Worm (Caenorhabditis elegans) whole organism, late embryonic: ENCODE results near the gene moma-1.
A peak's percentile ranks its signal among the peaks of the same experiment; 100 is the strongest.

Experiments
- F13H6.1 ChIP-seq: sonication (generic microtip); optimal IDR thresholded peaks from 2 replicates; lab custom pipeline; 2016; ENCODE audit warnings: missing genetic modification characterization, missing compliant biosample characterization
- T23F11.4 ChIP-seq: fragments of 200-800 bp; sonication (Bioruptor generic); optimal IDR thresholded peaks from 2 replicates; lab custom pipeline; 2018; ENCODE audit warnings: mild to moderate bottlenecking, missing genetic modification characterization, missing compliant biosample characterization
- Y22D7AL.16 ChIP-seq: sonication (generic microtip); optimal IDR thresholded peaks from 2 replicates; lab custom pipeline; 2016; ENCODE audit warnings: missing genetic modification characterization, missing compliant biosample characterization
- ceh-14 ChIP-seq: sonication (generic microtip); optimal IDR thresholded peaks from 2 replicates; lab custom pipeline; 2016; ENCODE audit warnings: missing genotype, missing genetic modification characterization, missing compliant biosample characterization
- ceh-24 ChIP-seq: sonication (generic microtip); optimal IDR thresholded peaks from 2 replicates; lab custom pipeline; 2016; ENCODE audit warnings: mild to moderate bottlenecking, missing genetic modification characterization, missing compliant biosample characterization
- ceh-30 ChIP-seq: fragments of 150-350 bp; optimal IDR thresholded peaks from 2 replicates; lab custom pipeline; 2014; ENCODE audit warnings: missing biosample characterization, missing genetic modification characterization
- ceh-31 ChIP-seq: sonication (generic microtip); optimal IDR thresholded peaks from 2 replicates; lab custom pipeline; 2016; ENCODE audit warnings: missing genetic modification characterization, missing compliant biosample characterization
- ceh-45 ChIP-seq: fragments of 200-800 bp; sonication (Bioruptor generic); IDR thresholded peaks from 2 replicates; pipeline ENCODE4 v1.3.6; 2022; ENCODE audit warnings: missing genetic modification reagents, missing genetic modification characterization, missing compliant biosample characterization
- ceh-9 ChIP-seq: sonication (generic microtip); optimal IDR thresholded peaks from 2 replicates; lab custom pipeline; 2016; ENCODE audit warnings: mild to moderate bottlenecking, missing genetic modification characterization, inconsistent platforms, missing compliant biosample characterization
- che-1 ChIP-seq: sonication (generic microtip); optimal IDR thresholded peaks from 2 replicates; lab custom pipeline; 2016; ENCODE audit warnings: mild to moderate bottlenecking, missing genetic modification characterization, missing compliant biosample characterization
- dmd-4 ChIP-seq: sonication (generic microtip); optimal IDR thresholded peaks from 2 replicates; lab custom pipeline; 2016; ENCODE audit warnings: borderline replicate concordance, missing genetic modification characterization, missing compliant biosample characterization
- elt-2 ChIP-seq: sonication (generic microtip); optimal IDR thresholded peaks from 2 replicates; lab custom pipeline; 2016; ENCODE audit warnings: missing genetic modification reagents, missing genetic modification characterization, missing compliant biosample characterization
- elt-4 ChIP-seq: sonication (generic microtip); optimal IDR thresholded peaks from 2 replicates; lab custom pipeline; 2016; ENCODE audit warnings: missing genetic modification characterization, missing compliant biosample characterization
- ets-4 ChIP-seq: sonication (generic microtip); optimal IDR thresholded peaks from 2 replicates; lab custom pipeline; 2016; ENCODE audit warnings: missing genetic modification characterization, missing compliant biosample characterization
- fax-1 ChIP-seq: sonication (generic microtip); optimal IDR thresholded peaks from 2 replicates; lab custom pipeline; 2016; ENCODE audit warnings: missing genotype, missing genetic modification characterization, missing compliant biosample characterization
- gmeb-2 ChIP-seq: sonication (generic microtip); optimal IDR thresholded peaks from 2 replicates; lab custom pipeline; 2016; ENCODE audit warnings: missing genetic modification characterization, inconsistent platforms, missing compliant biosample characterization
- hlh-13 ChIP-seq: fragments of 200-800 bp; sonication (Bioruptor generic); optimal IDR thresholded peaks from 2 replicates; lab custom pipeline; 2018; ENCODE audit warnings: mild to moderate bottlenecking, missing genetic modification characterization, missing compliant biosample characterization
- hlh-15 ChIP-seq: sonication (generic microtip); optimal IDR thresholded peaks from 2 replicates; lab custom pipeline; 2016; ENCODE audit warnings: missing genetic modification characterization, missing compliant biosample characterization
- hlh-30 ChIP-seq: sonication (generic microtip); optimal IDR thresholded peaks from 2 replicates; lab custom pipeline; 2017; ENCODE audit warnings: antibody characterized with exemption, missing genetic modification characterization, missing compliant biosample characterization; ENCODE audit not compliant: insufficient read depth
- hlh-8 ChIP-seq: sonication (generic microtip); optimal IDR thresholded peaks from 2 replicates; lab custom pipeline; 2016; ENCODE audit warnings: missing genotype, missing genetic modification characterization, missing compliant biosample characterization
- lim-6 ChIP-seq: sonication (generic microtip); optimal IDR thresholded peaks from 2 replicates; lab custom pipeline; 2016; ENCODE audit warnings: missing genetic modification characterization, missing compliant biosample characterization
- madf-2 ChIP-seq: sonication (generic microtip); optimal IDR thresholded peaks from 2 replicates; lab custom pipeline; 2017; ENCODE audit warnings: missing genetic modification characterization, missing compliant biosample characterization
- nhr-11 ChIP-seq: fragments of 150-350 bp; optimal IDR thresholded peaks from 2 replicates; lab custom pipeline; 2014; ENCODE audit warnings: missing biosample characterization, missing genetic modification characterization
- npax-4 ChIP-seq: sonication (generic microtip); optimal IDR thresholded peaks from 2 replicates; lab custom pipeline; 2016; ENCODE audit warnings: missing genetic modification characterization, missing compliant biosample characterization
- odd-2 ChIP-seq: sonication (generic microtip); optimal IDR thresholded peaks from 2 replicates; lab custom pipeline; 2017; ENCODE audit warnings: antibody characterized with exemption, mild to moderate bottlenecking, missing genetic modification characterization, missing compliant biosample characterization
- pag-3 ChIP-seq: sonication (generic microtip); optimal IDR thresholded peaks from 2 replicates; lab custom pipeline; 2016; ENCODE audit warnings: missing compliant biosample characterization, missing genetic modification characterization, borderline replicate concordance
- pha-4 ChIP-seq: fragments of 150-350 bp; optimal IDR thresholded peaks from 2 replicates; lab custom pipeline; 2018; ENCODE audit warnings: missing biosample characterization, missing genetic modification reagents, missing genetic modification characterization
- pqm-1 ChIP-seq: sonication (generic microtip); optimal IDR thresholded peaks from 2 replicates; lab custom pipeline; 2016; ENCODE audit warnings: missing genetic modification characterization, missing compliant biosample characterization
- rnt-1 ChIP-seq: sonication (generic microtip); optimal IDR thresholded peaks from 2 replicates; lab custom pipeline; 2016; ENCODE audit warnings: missing genetic modification characterization, missing compliant biosample characterization
- sdc-2 ChIP-seq: sonication (generic microtip); optimal IDR thresholded peaks from 2 replicates; lab custom pipeline; 2016; ENCODE audit warnings: missing genotype, missing genetic modification characterization, missing compliant biosample characterization
- syd-9 ChIP-seq: sonication (generic microtip); optimal IDR thresholded peaks from 2 replicates; lab custom pipeline; 2016; ENCODE audit warnings: mild to moderate bottlenecking, missing genetic modification characterization, moderate library complexity, missing compliant biosample characterization
- tbx-2 ChIP-seq: sonication (generic microtip); optimal IDR thresholded peaks from 2 replicates; lab custom pipeline; 2016; ENCODE audit warnings: missing genetic modification characterization, missing compliant biosample characterization
- tbx-7 ChIP-seq: sonication (generic microtip); optimal IDR thresholded peaks from 2 replicates; lab custom pipeline; 2016; ENCODE audit warnings: missing genotype, missing genetic modification characterization, missing compliant biosample characterization
- ttx-3 ChIP-seq: sonication (generic microtip); optimal IDR thresholded peaks from 2 replicates; lab custom pipeline; 2016; ENCODE audit warnings: missing genetic modification reagents, missing genetic modification characterization, missing compliant biosample characterization
- unc-3 ChIP-seq, 2 experiments: fragments of 200-800 bp in 1 of 2; sonication (Bioruptor generic) in 1 of 2; sonication (generic microtip) in 1 of 2; conservative IDR thresholded peaks in 1 of 2; optimal IDR thresholded peaks in 1 of 2; 2 replicates each; pipeline versions ENCODE4 v1.3.6 to Lab custom; 2016 to 2022; ENCODE audit warnings: missing compliant biosample characterization in 2 of 2, missing genetic modification characterization in 2 of 2, missing genetic modification reagents in 1 of 2
- unc-42 ChIP-seq: sonication (generic microtip); optimal IDR thresholded peaks from 2 replicates; lab custom pipeline; 2016; ENCODE audit warnings: missing genotype, missing genetic modification characterization, missing compliant biosample characterization
- unc-86 ChIP-seq: sonication (generic microtip); optimal IDR thresholded peaks from 2 replicates; lab custom pipeline; 2016; ENCODE audit warnings: missing genetic modification characterization, missing compliant biosample characterization
- zip-5 ChIP-seq: sonication (generic microtip); optimal IDR thresholded peaks from 2 replicates; lab custom pipeline; 2016; ENCODE audit warnings: missing genetic modification characterization, missing compliant biosample characterization
- ztf-16 ChIP-seq: sonication (generic microtip); optimal IDR thresholded peaks from 2 replicates; lab custom pipeline; 2017; ENCODE audit warnings: missing genetic modification characterization, missing compliant biosample characterization

The moma-1 gene

DNA sequence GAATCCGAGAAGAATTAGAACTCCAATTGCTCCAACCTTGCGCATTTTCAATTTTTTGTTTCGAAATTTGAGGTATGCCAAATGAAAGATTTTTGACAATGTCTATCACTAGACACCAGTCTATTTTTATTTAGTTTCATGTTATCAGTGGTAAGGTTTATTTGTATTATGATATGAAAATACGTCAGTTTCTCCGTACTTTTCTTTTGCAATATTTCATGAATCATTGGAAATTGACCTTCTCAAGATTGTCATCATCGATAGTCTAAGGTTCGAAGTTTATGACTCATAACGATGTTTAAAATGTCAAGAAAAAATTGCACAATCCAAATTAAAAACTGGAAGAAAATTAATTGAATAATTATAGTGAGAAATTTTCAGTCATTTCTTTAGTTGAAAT is 21.2 kb upstream of the moma-1 start, which contains the start of gene clc-19:
clc-19 (minus strand) TSS at position 135 of the 400 bp plus-strand sequence.
- TF ChIP-seq zip-5 (tag; lab: Kevin White, UChicago) (no peak), ztf-16 (tag; lab: Kevin White, UChicago) (no peak), tbx-7 (tag; lab: Kevin White, UChicago) (no peak), madf-2 (no peak), elt-4 (tag; lab: Kevin White, UChicago) (no peak), F13H6.1 (tag; lab: Kevin White, UChicago) (no peak), elt-2 (tag; lab: Kevin White, UChicago) (no peak), rnt-1 (no peak), unc-3 (GFP tag; conservative IDR thresholded peaks at IDR 0.05; lab: Robert Waterston, UW) (no peak), unc-3 (tag; optimal IDR thresholded peaks at IDR 0.05; lab: Kevin White, UChicago) (no peak), lim-6 (tag; lab: Kevin White, UChicago) (no peak), hlh-15 (tag; lab: Kevin White, UChicago) (no peak), gmeb-2 (tag; lab: Kevin White, UChicago) (no peak)

DNA sequence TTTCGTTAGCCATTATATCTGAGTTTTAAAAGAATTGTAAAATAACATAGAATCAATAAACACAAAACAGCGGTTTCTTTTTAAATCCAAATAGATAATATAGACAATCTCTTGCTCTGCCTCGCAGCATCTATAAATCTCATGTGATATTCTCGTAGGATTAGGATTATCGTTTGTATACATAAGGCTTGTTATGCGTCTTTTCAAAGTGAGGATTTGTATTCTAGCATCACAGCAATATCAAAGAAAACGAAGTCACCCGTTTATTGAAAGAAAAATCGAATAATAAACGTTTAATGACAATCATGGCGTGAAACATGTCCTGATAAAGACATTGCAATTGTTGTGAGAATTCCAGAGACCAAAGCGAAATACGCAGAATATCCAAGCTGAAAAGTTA is 20.2 kb upstream of the moma-1 start, which contains the start of the genes T24C4.3 and clc-20:
T24C4.3 (minus strand) TSS at position 101 of the 400 bp plus-strand sequence.
clc-20 (plus strand) TSS at position 211 of the 400 bp plus-strand sequence.
- TF ChIP-seq pha-4: no peak
- TF ChIP-seq syd-9 (tag; lab: Kevin White, UChicago): no peak
- TF ChIP-seq hlh-8 (tag; lab: Kevin White, UChicago): no peak
- no peak for TF ChIP-seq npax-4 (tag; lab: Kevin White, UChicago)
- no peak for TF ChIP-seq pag-3 (tag; lab: Kevin White, UChicago)
- TF ChIP-seq hlh-13 (GFP tag; lab: Kevin White, UChicago): no peak
- TF ChIP-seq fax-1 (tag; lab: Kevin White, UChicago): no peak
- TF ChIP-seq ets-4: no peak
- no peak for TF ChIP-seq lim-6 (tag; lab: Kevin White, UChicago)
- no peak for TF ChIP-seq ceh-45
- TF ChIP-seq Y22D7AL.16: no peak
- TF ChIP-seq ceh-30: no peak
- no peak for TF ChIP-seq ttx-3 (tag; lab: Kevin White, UChicago)
- TF ChIP-seq ceh-14 (tag; lab: Kevin White, UChicago): no peak
- TF ChIP-seq ceh-31 (tag; lab: Kevin White, UChicago): no peak
- no peak for TF ChIP-seq che-1 (tag; lab: Kevin White, UChicago)
- TF ChIP-seq unc-42 (tag; lab: Kevin White, UChicago): no peak

DNA sequence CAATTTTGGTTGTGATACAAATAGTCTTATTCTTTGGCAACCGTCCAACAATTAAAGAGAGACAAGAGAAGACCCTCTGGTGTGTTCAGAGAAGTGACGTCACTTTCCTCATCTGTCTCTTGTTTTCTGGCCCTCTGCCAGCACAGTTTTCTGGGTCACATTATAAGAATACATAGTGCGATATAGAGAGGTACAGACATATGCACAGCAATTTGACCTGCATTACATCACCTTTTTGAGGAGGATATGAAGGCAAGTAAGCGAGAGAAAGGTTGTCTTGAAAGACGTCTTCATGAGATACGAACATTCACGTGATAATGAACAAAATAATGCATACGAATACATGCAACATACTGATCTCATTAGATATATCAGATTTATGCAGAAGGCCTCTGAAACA is 18.4 kb upstream of the moma-1 start:
- TF ChIP-seq nhr-11 (tag; lab: Kevin White, UChicago) (no peak), unc-42 (tag; lab: Kevin White, UChicago) (no peak), sdc-2 (no peak), T23F11.4 (GFP tag; lab: Kevin White, UChicago) (no peak), pqm-1 (tag; lab: Kevin White, UChicago) (no peak), dmd-4 (tag; lab: Kevin White, UChicago) (no peak), ceh-24 (tag; lab: Kevin White, UChicago) (no peak), tbx-2 (tag; lab: Kevin White, UChicago) (peak; percentile 9), ttx-3 (tag; lab: Kevin White, UChicago) (no peak), ceh-45 (no peak), hlh-30 (tag; lab: Kevin White, UChicago) (peak; percentile 60)

DNA sequence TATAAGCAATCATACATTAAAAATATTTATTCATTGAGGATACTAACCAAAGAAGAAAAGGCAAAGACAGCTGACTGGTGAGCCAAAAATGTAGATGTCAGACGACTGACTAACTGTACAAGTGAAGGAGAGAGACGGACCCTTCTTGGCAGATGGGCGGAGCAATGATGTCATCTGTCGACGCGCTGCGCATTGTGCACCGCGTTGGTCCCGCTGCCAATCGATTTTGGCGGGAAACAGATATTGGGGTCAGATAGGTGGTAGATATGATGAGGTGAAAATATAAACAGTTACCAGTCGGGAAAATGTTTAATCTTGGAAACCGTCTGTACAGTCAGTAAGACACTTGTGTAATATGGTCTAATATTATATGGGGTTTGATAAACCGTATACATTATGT is 17.7 kb upstream of the moma-1 start, which contains the start of gene T24C4.2:
T24C4.2 (minus strand) TSS at position 101 of the 400 bp plus-strand sequence.
- TF ChIP-seq ceh-9 (tag; lab: Kevin White, UChicago) (no peak), odd-2 (tag; lab: Kevin White, UChicago) (no peak), T23F11.4 (GFP tag; lab: Kevin White, UChicago) (no peak), unc-86 (tag; lab: Kevin White, UChicago) (no peak), che-1 (tag; lab: Kevin White, UChicago) (no peak), hlh-8 (tag; lab: Kevin White, UChicago) (no peak), ztf-16 (tag; lab: Kevin White, UChicago) (no peak), tbx-7 (tag; lab: Kevin White, UChicago) (no peak), gmeb-2 (tag; lab: Kevin White, UChicago) (no peak)
